Worm (Caenorhabditis elegans): ENCODE measurements around the gene set-22.

Gene set-22

DNA sequence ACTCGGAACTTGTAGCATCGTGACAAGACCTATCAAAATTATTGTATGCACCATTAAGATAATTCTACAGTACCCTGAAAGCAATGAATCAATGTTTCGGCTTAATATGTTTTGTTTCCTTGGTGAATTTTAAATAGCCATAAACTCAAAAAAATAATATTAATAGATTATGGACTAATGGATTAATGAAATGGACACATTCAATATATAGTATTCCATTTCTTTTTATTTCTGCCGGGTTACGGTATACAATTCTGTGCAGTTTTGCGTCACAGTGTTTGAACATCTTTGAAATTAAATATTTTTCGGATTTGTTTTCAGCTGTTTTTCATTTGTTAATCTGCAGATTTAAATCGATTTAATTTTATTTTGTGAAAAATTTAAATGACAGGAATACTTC lies at the start of gene set-22:
set-22 (plus strand) TSS at position 301 of the 400 bp plus-strand sequence.
- TF ChIP-seq hmbx-1 (tag; optimal IDR thresholded peaks at IDR 0.05) (no peak), ets-7 (tag; optimal IDR thresholded peaks at IDR 0.05) (no peak), tbx-11 (GFP tag; IDR thresholded peaks at IDR 0.05) (no peak), sea-1 (GFP tag; conservative IDR thresholded peaks at IDR 0.05) (no peak), flt-1 (GFP tag; IDR thresholded peaks at IDR 0.05) (no peak), ama-1 (optimal IDR thresholded peaks at IDR 0.05) (no peak), ceh-13 (GFP tag; optimal IDR thresholded peaks at IDR 0.05) (no peak), scrt-1 (GFP tag; IDR thresholded peaks at IDR 0.05) (no peak)

DNA sequence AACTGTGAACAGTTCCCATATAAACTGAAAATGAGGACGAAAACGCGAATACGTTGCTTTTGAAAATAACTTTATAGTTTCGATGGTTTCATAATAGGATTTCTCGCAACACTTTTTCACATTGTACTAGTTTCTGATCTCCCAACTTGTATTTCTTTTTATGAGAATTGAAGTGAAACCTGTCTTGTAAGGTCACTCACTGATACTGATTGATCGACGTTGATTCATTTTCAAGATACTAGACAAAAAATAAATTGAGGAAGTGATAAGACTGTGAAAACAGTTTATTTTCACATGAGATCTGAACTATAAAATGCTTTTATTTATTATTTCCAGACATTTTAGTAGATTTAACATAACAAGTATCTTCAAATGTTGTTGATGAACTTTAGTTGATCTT lies 49.3 kb upstream of the set-22 start:
- TF ChIP-seq flt-1 (GFP tag; IDR thresholded peaks at IDR 0.05) (no peak), ama-1 (optimal IDR thresholded peaks at IDR 0.05) (no peak), hmbx-1 (tag; optimal IDR thresholded peaks at IDR 0.05) (no peak), hnd-1 (tag; optimal IDR thresholded peaks at IDR 0.05) (no peak), sea-1 (GFP tag; conservative IDR thresholded peaks at IDR 0.05) (no peak), pes-1 (GFP tag; IDR thresholded peaks at IDR 0.05) (no peak), tra-4 (tag; optimal IDR thresholded peaks at IDR 0.05) (no peak), B0310.2 (tag; optimal IDR thresholded peaks at IDR 0.05) (no peak), ceh-13 (GFP tag; optimal IDR thresholded peaks at IDR 0.05) (no peak), tbx-37 (GFP tag; conservative IDR thresholded peaks at IDR 0.05) (no peak), tbx-11 (GFP tag; IDR thresholded peaks at IDR 0.05) (no peak), hmg-4 (GFP tag; optimal IDR thresholded peaks at IDR 0.05) (no peak), scrt-1 (GFP tag; IDR thresholded peaks at IDR 0.05) (no peak), ets-7 (tag; optimal IDR thresholded peaks at IDR 0.05) (no peak), aly-1 (tag; optimal IDR thresholded peaks at IDR 0.05) (no peak), ceh-36 (tag; optimal IDR thresholded peaks at IDR 0.05) (no peak), F13C5.2 (tag; optimal IDR thresholded peaks at IDR 0.05) (no peak)

DNA sequence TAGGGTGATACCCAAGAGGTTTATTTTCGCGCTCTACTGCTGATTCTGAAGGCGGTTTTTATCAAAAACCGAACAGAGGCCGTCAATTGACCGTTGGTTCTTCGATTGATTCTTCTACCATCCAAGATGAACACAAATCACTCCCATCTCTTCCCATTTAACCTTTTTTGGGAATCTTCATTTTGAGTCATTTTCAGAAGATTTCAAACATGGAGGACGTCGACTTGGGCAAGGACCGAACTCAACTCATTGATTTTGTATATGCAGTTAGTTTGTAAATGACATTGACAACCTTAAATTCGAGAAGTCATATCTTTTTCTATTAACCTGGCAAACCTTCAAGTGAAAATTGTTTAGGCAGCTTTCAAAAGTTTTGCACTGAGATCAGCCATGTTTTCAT lies 48.4 kb upstream of the set-22 start, which contains the start of gene AC3.5:
AC3.5 (plus strand) TSS at position 210 of the 400 bp plus-strand sequence.
- TF ChIP-seq F13C5.2 (tag; optimal IDR thresholded peaks at IDR 0.05) (no peak), ets-7 (tag; optimal IDR thresholded peaks at IDR 0.05) (no peak), hmg-4 (GFP tag; optimal IDR thresholded peaks at IDR 0.05) (no peak), tra-4 (tag; optimal IDR thresholded peaks at IDR 0.05) (no peak), pes-1 (GFP tag; IDR thresholded peaks at IDR 0.05) (no peak), hnd-1 (tag; optimal IDR thresholded peaks at IDR 0.05) (no peak), aly-1 (tag; optimal IDR thresholded peaks at IDR 0.05) (no peak), ama-1 (optimal IDR thresholded peaks at IDR 0.05) (no peak), sea-1 (GFP tag; conservative IDR thresholded peaks at IDR 0.05) (no peak), ceh-13 (GFP tag; optimal IDR thresholded peaks at IDR 0.05) (no peak), B0310.2 (tag; optimal IDR thresholded peaks at IDR 0.05) (no peak), tbx-11 (GFP tag; IDR thresholded peaks at IDR 0.05) (no peak), hmbx-1 (tag; optimal IDR thresholded peaks at IDR 0.05) (no peak), ceh-36 (tag; optimal IDR thresholded peaks at IDR 0.05) (no peak), tbx-37 (GFP tag; conservative IDR thresholded peaks at IDR 0.05) (no peak), scrt-1 (GFP tag; IDR thresholded peaks at IDR 0.05) (no peak), flt-1 (GFP tag; IDR thresholded peaks at IDR 0.05) (no peak)

DNA sequence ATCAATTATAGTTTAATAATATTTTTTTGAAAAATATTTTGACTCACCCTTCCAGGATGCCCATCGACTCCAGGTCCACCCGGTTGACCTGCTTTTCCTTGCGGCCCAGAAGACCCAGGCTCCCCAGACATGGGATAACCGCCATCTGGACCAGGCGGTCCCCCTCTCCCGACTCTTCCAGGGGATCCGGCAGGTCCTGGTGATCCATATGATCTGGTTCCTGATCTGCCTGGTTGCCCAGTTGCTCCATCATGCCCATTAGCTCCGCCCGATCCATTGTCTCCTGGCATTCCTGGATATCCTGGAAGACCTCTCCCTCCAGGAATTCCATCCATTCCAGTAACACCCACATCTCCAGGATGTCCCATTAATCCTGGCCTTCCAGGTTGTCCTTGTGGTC lies 43.0 kb upstream of the set-22 start:
- TF ChIP-seq B0310.2 (tag; optimal IDR thresholded peaks at IDR 0.05) (no peak), hmbx-1 (tag; optimal IDR thresholded peaks at IDR 0.05) (no peak), tbx-37 (GFP tag; conservative IDR thresholded peaks at IDR 0.05) (no peak), ets-7 (tag; optimal IDR thresholded peaks at IDR 0.05) (no peak), hmg-4 (GFP tag; optimal IDR thresholded peaks at IDR 0.05) (no peak), tbx-11 (GFP tag; IDR thresholded peaks at IDR 0.05) (no peak), scrt-1 (GFP tag; IDR thresholded peaks at IDR 0.05) (no peak)

DNA sequence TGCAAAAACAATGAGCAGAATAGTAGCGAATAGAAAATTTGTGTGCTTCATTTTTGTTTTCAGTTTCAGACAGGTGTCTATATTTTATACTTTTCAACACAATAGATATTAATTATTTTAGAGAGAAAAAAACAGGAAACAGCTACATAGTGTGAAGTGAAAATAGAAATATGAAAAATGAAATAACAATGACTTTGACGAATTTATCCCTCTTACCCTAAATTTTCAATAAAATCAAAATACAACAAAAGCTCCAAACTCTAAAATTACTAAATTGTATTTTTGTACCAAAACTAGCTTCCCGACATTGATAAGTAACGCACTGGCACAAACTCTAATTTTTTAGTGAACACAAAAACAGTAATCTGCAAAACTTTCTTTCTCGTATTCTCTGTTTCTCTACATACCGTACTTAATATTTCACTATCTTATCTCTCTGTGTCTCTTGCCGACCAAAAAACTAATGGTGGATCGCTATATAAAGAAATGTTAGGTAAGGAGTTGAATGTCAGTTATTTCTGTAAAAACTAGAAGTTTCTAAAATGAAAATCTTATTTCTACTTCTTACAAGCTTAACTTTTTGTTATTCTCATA lies 41.4 kb upstream of the set-22 start, which contains the start of the genes col-151 and ugt-1:
col-151 (minus strand) TSS at position 51 of the 594 bp plus-strand sequence.
ugt-1 (plus strand) TSS at position 491 of the 594 bp plus-strand sequence.
- no peak for TF ChIP-seq flt-1 (GFP tag; IDR thresholded peaks at IDR 0.05)
- no peak for TF ChIP-seq tra-4 (tag; optimal IDR thresholded peaks at IDR 0.05)
- no peak for TF ChIP-seq F13C5.2 (tag; optimal IDR thresholded peaks at IDR 0.05)
- TF ChIP-seq pes-1 (GFP tag; IDR thresholded peaks at IDR 0.05), result no peak
- TF ChIP-seq aly-1 (tag; optimal IDR thresholded peaks at IDR 0.05), result no peak
- no peak for TF ChIP-seq ceh-13 (GFP tag; optimal IDR thresholded peaks at IDR 0.05)
- TF ChIP-seq tbx-37 (GFP tag; conservative IDR thresholded peaks at IDR 0.05), result no peak
- TF ChIP-seq ama-1 (optimal IDR thresholded peaks at IDR 0.05), result no peak
- no peak for TF ChIP-seq ceh-36 (tag; optimal IDR thresholded peaks at IDR 0.05)
- no peak for TF ChIP-seq hmbx-1 (tag; optimal IDR thresholded peaks at IDR 0.05)
- TF ChIP-seq sea-1 (GFP tag; conservative IDR thresholded peaks at IDR 0.05), result no peak
- no peak for TF ChIP-seq hmg-4 (GFP tag; optimal IDR thresholded peaks at IDR 0.05)
- TF ChIP-seq ets-7 (tag; optimal IDR thresholded peaks at IDR 0.05), result no peak

DNA sequence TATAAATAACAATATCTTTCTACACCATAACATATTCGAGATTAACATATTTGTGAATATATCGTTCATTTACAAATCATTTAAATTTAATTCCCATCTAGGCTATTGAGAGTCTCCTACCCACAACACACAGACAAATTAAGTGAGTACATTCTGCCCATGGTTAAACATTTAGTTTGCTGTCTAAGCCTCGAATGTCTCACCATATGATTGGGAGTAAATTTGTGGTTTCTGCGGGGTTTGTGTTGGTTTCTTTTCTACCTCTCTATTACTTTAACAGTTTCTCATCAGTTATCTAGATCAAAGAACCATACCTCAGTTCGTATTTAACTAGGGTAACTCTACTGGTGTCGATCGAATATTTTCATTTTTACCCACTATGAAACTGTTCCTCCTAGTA lies 38.3 kb upstream of the set-22 start, which contains the start of gene ugt-2:
ugt-2 (plus strand) TSS at position 371 of the 400 bp plus-strand sequence.
- TF ChIP-seq scrt-1 (GFP tag; IDR thresholded peaks at IDR 0.05) (no peak), tbx-37 (GFP tag; conservative IDR thresholded peaks at IDR 0.05) (no peak), pes-1 (GFP tag; IDR thresholded peaks at IDR 0.05) (no peak), ama-1 (optimal IDR thresholded peaks at IDR 0.05) (no peak), tbx-11 (GFP tag; IDR thresholded peaks at IDR 0.05) (no peak)

DNA sequence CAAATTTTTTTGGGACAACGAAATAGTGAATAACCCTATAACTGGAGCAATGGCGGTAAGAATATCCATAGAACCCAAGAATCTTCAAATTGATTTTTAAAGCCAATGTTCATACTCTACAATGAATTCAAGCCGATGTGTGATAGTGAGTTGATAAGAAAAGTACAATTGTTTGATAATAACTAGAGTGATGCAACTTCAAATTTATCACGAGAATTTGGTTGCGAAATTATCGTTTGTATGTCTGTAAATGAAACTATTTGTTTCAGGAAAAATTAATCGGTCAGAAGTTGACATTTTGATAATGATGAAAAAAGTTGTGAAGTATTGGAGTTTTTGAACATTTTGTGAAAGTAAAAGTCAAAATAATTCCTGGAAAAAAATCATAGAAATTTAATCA lies 37.4 kb upstream of the set-22 start:
- no peak for TF ChIP-seq ceh-13 (GFP tag; optimal IDR thresholded peaks at IDR 0.05)
- TF ChIP-seq ceh-36 (tag; optimal IDR thresholded peaks at IDR 0.05), result no peak
- TF ChIP-seq tra-4 (tag; optimal IDR thresholded peaks at IDR 0.05), result no peak
- no peak for TF ChIP-seq sea-1 (GFP tag; conservative IDR thresholded peaks at IDR 0.05)
- TF ChIP-seq aly-1 (tag; optimal IDR thresholded peaks at IDR 0.05), result no peak
- TF ChIP-seq F13C5.2 (tag; optimal IDR thresholded peaks at IDR 0.05), result no peak
- TF ChIP-seq tbx-37 (GFP tag; conservative IDR thresholded peaks at IDR 0.05), result no peak
- TF ChIP-seq tbx-11 (GFP tag; IDR thresholded peaks at IDR 0.05), result no peak
- TF ChIP-seq ets-7 (tag; optimal IDR thresholded peaks at IDR 0.05), result no peak
- TF ChIP-seq hnd-1 (tag; optimal IDR thresholded peaks at IDR 0.05), result no peak
- no peak for TF ChIP-seq pes-1 (GFP tag; IDR thresholded peaks at IDR 0.05)
- no peak for TF ChIP-seq ama-1 (optimal IDR thresholded peaks at IDR 0.05)
- no peak for TF ChIP-seq hmbx-1 (tag; optimal IDR thresholded peaks at IDR 0.05)
- TF ChIP-seq B0310.2 (tag; optimal IDR thresholded peaks at IDR 0.05), result no peak
- no peak for TF ChIP-seq hmg-4 (GFP tag; optimal IDR thresholded peaks at IDR 0.05)
- TF ChIP-seq flt-1 (GFP tag; IDR thresholded peaks at IDR 0.05), result no peak
